Fruit fly (Drosophila melanogaster) whole organism, wandering third instar larva: ENCODE results near the gene Nrg.

Source experiments
- Dfd ChIP-seq: fragments of >200 bp; optimal IDR thresholded peaks from 2 replicates; lab custom pipeline; 2017; ENCODE audit warnings: missing biosample characterization, missing genetic modification characterization
- Hnf4 ChIP-seq: fragments of 200-800 bp; sonication (Bioruptor generic); optimal IDR thresholded peaks from 2 replicates; lab custom pipeline; 2016; ENCODE audit warnings: missing biosample characterization, mild to moderate bottlenecking, missing genetic modification characterization
- N ChIP-seq: fragments of >200 bp; optimal IDR thresholded peaks from 2 replicates; lab custom pipeline; 2018; ENCODE audit warnings: missing biosample characterization, missing external identifiers, missing genetic modification characterization
- OdsH ChIP-seq: fragments of 200-800 bp; sonication (Bioruptor generic); optimal IDR thresholded peaks from 2 replicates; lab custom pipeline; 2016; ENCODE audit warnings: missing biosample characterization, mild to moderate bottlenecking, missing genetic modification characterization
- dsf ChIP-seq: sonication (Bioruptor generic); optimal IDR thresholded peaks from 2 replicates; lab custom pipeline; 2016; ENCODE audit warnings: missing biosample characterization, missing genetic modification characterization, borderline replicate concordance
- h ChIP-seq: fragments of 200-800 bp; sonication (Bioruptor generic); optimal IDR thresholded peaks from 3 replicates; lab custom pipeline; 2016; ENCODE audit warnings: missing biosample characterization, mild to moderate bottlenecking, missing genetic modification characterization
- psq ChIP-seq: fragments of 200-800 bp; sonication (Bioruptor generic); optimal IDR thresholded peaks from 3 replicates; lab custom pipeline; 2017; ENCODE audit warnings: missing biosample characterization, mild to moderate bottlenecking, missing genetic modification characterization, moderate library complexity

DNA sequence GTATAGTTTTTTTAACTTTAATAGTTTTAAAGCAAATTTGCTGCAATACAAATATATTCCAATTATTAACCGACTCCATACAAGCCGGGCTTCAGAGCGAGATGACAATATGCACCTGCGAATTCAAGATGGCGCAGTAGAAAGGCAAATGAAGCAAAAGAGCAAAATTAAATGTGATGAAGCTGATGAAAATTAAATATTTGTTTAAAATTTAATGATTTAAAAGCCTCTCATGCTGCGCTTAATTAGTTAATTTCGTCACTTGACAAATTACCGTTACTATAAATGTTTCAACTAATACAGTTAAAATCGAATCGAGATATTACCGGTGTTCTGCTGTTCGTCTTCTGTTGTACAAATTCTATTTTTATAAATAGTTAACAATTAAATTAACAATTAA is 28.1 kb upstream of the Nrg start, which contains the start of gene CG33181:
- TF ChIP-seq N (GFP tag; lab: Kevin White, UChicago) (no peak), h (GFP tag; lab: Kevin White, UChicago) (no peak), OdsH (GFP tag; lab: Kevin White, UChicago) (no peak), psq (GFP tag; lab: Kevin White, UChicago) (no peak), Dfd (GFP tag; lab: Kevin White, UChicago) (no peak), Hnf4 (GFP tag; lab: Kevin White, UChicago) (no peak), dsf (GFP tag; lab: Kevin White, UChicago) (no peak)
